Worm (Caenorhabditis elegans) whole organism, early embryonic: ENCODE data around the gene K01D12.15.

Source experiments
- B0310.2 ChIP-seq: sonication (generic microtip); optimal IDR thresholded peaks from 2 replicates; lab custom pipeline; 2016; ENCODE audit warnings: mild to moderate bottlenecking, missing genetic modification characterization, missing compliant biosample characterization
- F13C5.2 ChIP-seq: sonication (generic microtip); optimal IDR thresholded peaks from 2 replicates; lab custom pipeline; 2017; ENCODE audit warnings: mild to moderate bottlenecking, missing genetic modification characterization, inconsistent platforms, missing compliant biosample characterization
- ceh-13 ChIP-seq: fragments of 200-800 bp; sonication (Bioruptor generic); optimal IDR thresholded peaks from 2 replicates; lab custom pipeline; 2018; ENCODE audit warnings: mild to moderate bottlenecking, missing genetic modification characterization, missing compliant biosample characterization
- ceh-36 ChIP-seq: sonication (generic microtip); optimal IDR thresholded peaks from 2 replicates; lab custom pipeline; 2016; ENCODE audit warnings: missing genetic modification characterization, inconsistent platforms, missing compliant biosample characterization
- ets-7 ChIP-seq: sonication (generic microtip); optimal IDR thresholded peaks from 2 replicates; lab custom pipeline; 2016; ENCODE audit warnings: missing genotype, missing genetic modification characterization, missing compliant biosample characterization
- hmg-4 ChIP-seq: fragments of 200-800 bp; sonication (Bioruptor generic); optimal IDR thresholded peaks from 2 replicates; lab custom pipeline; 2018; ENCODE audit warnings: mild to moderate bottlenecking, missing genetic modification characterization, missing compliant biosample characterization
- hnd-1 ChIP-seq: sonication (generic microtip); optimal IDR thresholded peaks from 2 replicates; lab custom pipeline; 2016; ENCODE audit warnings: missing genetic modification characterization, missing compliant biosample characterization
- scrt-1 ChIP-seq: fragments of 200-800 bp; sonication (Bioruptor generic); IDR thresholded peaks from 2 replicates; pipeline ENCODE4 v1.3.6; 2022; ENCODE audit warnings: missing genetic modification characterization, missing compliant biosample characterization
- sea-1 ChIP-seq: fragments of 200-800 bp; sonication (Bioruptor generic); conservative IDR thresholded peaks from 2 replicates; pipeline ENCODE4 v1.3.6; 2022; ENCODE audit warnings: missing genetic modification characterization, missing compliant biosample characterization
- tbx-37 ChIP-seq: fragments of 200-800 bp; sonication (Bioruptor generic); conservative IDR thresholded peaks from 2 replicates; pipeline ENCODE4 v1.3.6; 2022; ENCODE audit warnings: missing genetic modification reagents, missing genetic modification characterization, missing compliant biosample characterization
- tra-4 ChIP-seq: sonication (generic microtip); optimal IDR thresholded peaks from 2 replicates; lab custom pipeline; 2017; ENCODE audit warnings: missing genetic modification characterization, missing compliant biosample characterization

K01D12.15 gene

ce11 chrV:12433717-12434116, 47.5 kb downstream of the K01D12.15 start, which contains the start of gene srh-25:
Gene srh-25 (minus strand): TSS chrV:12433817.
- TF ChIP-seq ceh-36 (tag; lab: Kevin White, UChicago) (no peak), sea-1 (GFP tag; lab: Robert Waterston, UW) (no peak), tbx-37 (GFP tag; lab: Robert Waterston, UW) (no peak), hmg-4 (no peak), tra-4 (tag; lab: Kevin White, UChicago) (no peak), scrt-1 (no peak), B0310.2 (tag; lab: Kevin White, UChicago) (no peak), hnd-1 (tag; lab: Kevin White, UChicago) (no peak), ets-7 (no peak), ceh-13 (GFP tag; lab: Kevin White, UChicago) (no peak), F13C5.2 (tag; lab: Kevin White, UChicago) (no peak)
